Fruit fly (Drosophila melanogaster): ENCODE measurements around the gene Ctl2.
A peak's percentile ranks its signal among the peaks of the same experiment; 100 is the strongest.

The Ctl2 gene

dm6 chr3R:29083459-29084457 lies 39.4 kb upstream of the Ctl2 start (continued):
- TF ChIP-seq Xbp1 (GFP tag; optimal IDR thresholded peaks at IDR 0.05) = no peak
- TF ChIP-seq Sox100B (GFP tag; optimal IDR thresholded peaks at IDR 0.05) = peak; percentile 14
- no peak for TF ChIP-seq psq (GFP tag; optimal IDR thresholded peaks at IDR 0.05)
- peak; percentile 32 for TF ChIP-seq oc (tag; optimal IDR thresholded peaks at IDR 0.05)
- peak; percentile 54 for TF ChIP-seq CG4707 (GFP tag; optimal IDR thresholded peaks at IDR 0.05)
- TF ChIP-seq CG34376 (GFP tag; optimal IDR thresholded peaks at IDR 0.05) = no peak
- TF ChIP-seq al (GFP tag; IDR thresholded peaks at IDR 0.05) = no peak
- TF ChIP-seq tio (GFP tag; optimal IDR thresholded peaks at IDR 0.05) = no peak
- TF ChIP-seq Rfx (GFP tag; IDR thresholded peaks at IDR 0.05) = no peak
- no peak for TF ChIP-seq CG15514 (GFP tag; optimal IDR thresholded peaks at IDR 0.05)
- TF ChIP-seq CG8281 (tag; optimal IDR thresholded peaks at IDR 0.05) = no peak
- TF ChIP-seq twi (tag; optimal IDR thresholded peaks at IDR 0.05) = peak; percentile 89
- TF ChIP-seq Bgb (GFP tag; IDR thresholded peaks at IDR 0.05; ENCODE audit: partially characterized antibody) = no peak
- TF ChIP-seq Dfd (GFP tag; optimal IDR thresholded peaks at IDR 0.05) = no peak
- TF ChIP-seq bigmax (GFP tag; optimal IDR thresholded peaks at IDR 0.05) = no peak
- peak; percentile 1 for TF ChIP-seq Camta (GFP tag; optimal IDR thresholded peaks at IDR 0.05)
- TF ChIP-seq Antp (GFP tag; optimal IDR thresholded peaks at IDR 0.05) = no peak
- no peak for TF ChIP-seq p53 (GFP tag; optimal IDR thresholded peaks at IDR 0.05)
- TF ChIP-seq CG17361 (GFP tag; IDR thresholded peaks at IDR 0.05) = 0 out of 3 replicates have a peak, but pooled peaks have one; percentile 12
- TF ChIP-seq crc (GFP tag; optimal IDR thresholded peaks at IDR 0.05) = no peak
- no peak for TF ChIP-seq Taf1 (GFP tag; IDR thresholded peaks at IDR 0.05)
- TF ChIP-seq Xrp1 (GFP tag; IDR thresholded peaks at IDR 0.05) = peak; percentile 35; the same call in 1 of the 2 replicates
- no peak for TF ChIP-seq dimm (GFP tag; IDR thresholded peaks at IDR 0.05)
- TF ChIP-seq CG4404 (GFP tag; IDR thresholded peaks at IDR 0.05) = no peak
- no peak for TF ChIP-seq sr (GFP tag; IDR thresholded peaks at IDR 0.05)
- no peak for TF ChIP-seq crp (GFP tag; optimal IDR thresholded peaks at IDR 0.05)
- TF ChIP-seq Optix (GFP tag; IDR thresholded peaks at IDR 0.05) = no peak
- TF ChIP-seq Atf6 (GFP tag; IDR thresholded peaks at IDR 0.05) = no peak
- 0 out of 2 replicates have a peak, but pooled peaks have one; percentile 3 for TF ChIP-seq aop (GFP tag; IDR thresholded peaks at IDR 0.05)
- no peak for TF ChIP-seq CG18599 (GFP tag; optimal IDR thresholded peaks at IDR 0.05)
- no peak for TF ChIP-seq Tbp (GFP tag; optimal IDR thresholded peaks at IDR 0.05)
- no peak for TF ChIP-seq chif (GFP tag; optimal IDR thresholded peaks at IDR 0.05)
- no peak for TF ChIP-seq Opbp (GFP tag; IDR thresholded peaks at IDR 0.05; ENCODE audit: partially characterized antibody)
- no peak for TF ChIP-seq Hand (GFP tag; optimal IDR thresholded peaks at IDR 0.05)
- no peak for TF ChIP-seq CG4617 (GFP tag; optimal IDR thresholded peaks at IDR 0.05; ENCODE audit: borderline replicate concordance)
- TF ChIP-seq CG9727 (GFP tag; optimal IDR thresholded peaks at IDR 0.05) = peak; percentile 17
- TF ChIP-seq CG1832 (GFP tag; optimal IDR thresholded peaks at IDR 0.05) = peak; percentile 44
- no peak for TF ChIP-seq ab (GFP tag; optimal IDR thresholded peaks at IDR 0.05)
- no peak for TF ChIP-seq nerfin-1 (tag; optimal IDR thresholded peaks at IDR 0.05)
- no peak for TF ChIP-seq Six4 (GFP tag; optimal IDR thresholded peaks at IDR 0.05)
- no peak for TF ChIP-seq CG30020 (tag; optimal IDR thresholded peaks at IDR 0.05)
- TF ChIP-seq Sox102F (GFP tag; optimal IDR thresholded peaks at IDR 0.05) = no peak
- TF ChIP-seq chinmo (GFP tag; IDR thresholded peaks at IDR 0.05; ENCODE audit: partially characterized antibody) = no peak
- TF ChIP-seq PHDP (tag; optimal IDR thresholded peaks at IDR 0.05) = peak; percentile 5
- no peak for TF ChIP-seq CG8290 (GFP tag; optimal IDR thresholded peaks at IDR 0.05)
- TF ChIP-seq CG8290 (tag; optimal IDR thresholded peaks at IDR 0.05) = peak; percentile 9 to 10
- peak; percentile 20; the same call in 1 of the 2 replicates for TF ChIP-seq onecut (GFP tag; IDR thresholded peaks at IDR 0.05)
- TF ChIP-seq cg (GFP tag; optimal IDR thresholded peaks at IDR 0.05) = peak; percentile 81
